Fruit fly (Drosophila melanogaster): ENCODE data around the gene Elo68beta.

Elo68beta gene

DNA sequence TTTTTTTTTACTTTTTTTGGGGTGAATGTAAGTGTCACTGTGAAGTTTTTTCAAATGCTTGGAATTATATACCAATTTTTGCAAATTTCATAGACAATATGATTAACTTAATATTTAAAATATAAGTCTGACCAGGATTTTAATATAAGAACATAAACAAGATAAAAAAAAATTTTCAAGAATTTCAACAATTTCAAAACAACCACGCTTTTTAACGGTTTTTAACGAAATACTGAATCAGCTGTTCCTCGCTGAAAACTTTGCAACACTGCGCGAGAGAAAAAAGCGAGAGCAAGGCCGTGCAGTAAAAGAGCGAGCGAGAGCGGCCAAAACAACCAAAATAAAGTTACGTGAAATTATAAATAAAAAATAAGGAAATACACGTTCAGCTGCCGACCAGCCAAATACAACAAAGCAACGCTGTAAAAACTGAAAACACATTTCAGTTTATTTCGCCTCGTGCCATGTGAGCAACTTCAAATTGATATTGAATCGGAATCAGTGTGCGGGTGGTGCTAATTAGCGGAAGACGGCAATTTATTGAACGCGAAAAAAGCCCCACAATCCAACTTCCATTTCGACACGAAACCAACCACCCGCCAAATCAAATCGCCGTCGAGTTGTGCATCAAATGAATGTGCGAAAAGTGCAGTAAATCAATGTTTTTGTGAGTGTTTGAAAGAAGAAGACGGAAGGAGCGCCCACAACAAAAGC, 5.1 kb downstream of the Elo68beta start, which contains the start of the genes CG46439, Iyd and CG33947 (continued):
- TF ChIP-seq CG11456 (GFP tag; IDR thresholded peaks at IDR 0.05) (no peak), CG18599 (GFP tag; optimal IDR thresholded peaks at IDR 0.05) (no peak), ems (GFP tag; optimal IDR thresholded peaks at IDR 0.05) (peak; percentile 9), Oli (tag; optimal IDR thresholded peaks at IDR 0.05) (no peak), croc (GFP tag; conservative IDR thresholded peaks at IDR 0.05) (no peak), CG11504 (tag; optimal IDR thresholded peaks at IDR 0.05) (peak; percentile 18), twi (tag; optimal IDR thresholded peaks at IDR 0.05) (no peak), HLH4C (GFP tag; IDR thresholded peaks at IDR 0.05; ENCODE audit: partially characterized antibody) (no peak), al (GFP tag; IDR thresholded peaks at IDR 0.05) (no peak), CG9215 (GFP tag; IDR thresholded peaks at IDR 0.05) (no peak)

- TF ChIP-seq Eip74EF (GFP tag; optimal IDR thresholded peaks at IDR 0.05): no peak
- TF ChIP-seq sens (GFP tag): peak; percentile 57
Measured at dm6 chr3L:11094279-11094678, 7.2 kb downstream of the Elo68beta start.

- TF ChIP-seq scrt (GFP tag; optimal IDR thresholded peaks at IDR 0.05) (no peak), CG10321 (GFP tag; IDR thresholded peaks at IDR 0.05) (no peak), CG14050 (GFP tag; IDR thresholded peaks at IDR 0.05) (peak; percentile 66; the same call in 2 of the 3 replicates), Hr39 (optimal IDR thresholded peaks at IDR 0.05) (no peak), CG7839 (tag; optimal IDR thresholded peaks at IDR 0.05) (peak; percentile 79), ab (GFP tag; optimal IDR thresholded peaks at IDR 0.05) (no peak), CG7271 (tag; optimal IDR thresholded peaks at IDR 0.05) (no peak), CG17328 (GFP tag; IDR thresholded peaks at IDR 0.05) (peak; percentile 64), CG30020 (tag; optimal IDR thresholded peaks at IDR 0.05) (peak; percentile 33), CG12104 (GFP tag; optimal IDR thresholded peaks at IDR 0.05) (no peak), CG4360 (GFP tag; IDR thresholded peaks at IDR 0.05) (peak; percentile 44), gsb-n (tag; optimal IDR thresholded peaks at IDR 0.05) (peak; percentile 32), Atf-2 (GFP tag; optimal IDR thresholded peaks at IDR 0.05) (no peak), CG10267 (tag; optimal IDR thresholded peaks at IDR 0.05) (peak; percentile 96), Dip3 (GFP tag; optimal IDR thresholded peaks at IDR 0.05) (peak; percentile 48), CG6683 (GFP tag; optimal IDR thresholded peaks at IDR 0.05) (no peak), Xrp1 (GFP tag; IDR thresholded peaks at IDR 0.05) (peak; percentile 76), peb (GFP tag; IDR thresholded peaks at IDR 0.05) (peak; percentile 33), Hmr (GFP tag; optimal IDR thresholded peaks at IDR 0.05) (peak; percentile 77), vvl (GFP tag; IDR thresholded peaks at IDR 0.05) (peak; percentile 87), CG9797 (GFP tag; optimal IDR thresholded peaks at IDR 0.05) (peak; percentile 18), gem (tag; optimal IDR thresholded peaks at IDR 0.05) (peak; percentile 59), caup (GFP tag; optimal IDR thresholded peaks at IDR 0.05; ENCODE audit: severe bottlenecking) (peak; percentile 29), tll (GFP tag; optimal IDR thresholded peaks at IDR 0.05) (no peak), Abd-B (GFP tag; optimal IDR thresholded peaks at IDR 0.05) (peak; percentile 26), hb (GFP tag; IDR thresholded peaks at IDR 0.05; ENCODE audit: partially characterized antibody) (peak; percentile 77), sim (GFP tag; IDR thresholded peaks at IDR 0.05) (no peak), HHEX (GFP tag; optimal IDR thresholded peaks at IDR 0.05) (peak; percentile 20), lab (GFP tag; optimal IDR thresholded peaks at IDR 0.05) (peak; percentile 65), fd64A (GFP tag; optimal IDR thresholded peaks at IDR 0.05) (no peak), Adf1 (GFP tag; IDR thresholded peaks at IDR 0.05) (peak; percentile 55; the same call in 1 of the 2 replicates), CG8924 (tag; optimal IDR thresholded peaks at IDR 0.05) (peak; percentile 12), CG18599 (GFP tag; optimal IDR thresholded peaks at IDR 0.05) (peak; percentile 72), toy (GFP tag; IDR thresholded peaks at IDR 0.05) (peak; percentile 43; the same call in 1 of the 2 replicates), CG7987 (GFP tag; optimal IDR thresholded peaks at IDR 0.05) (peak; percentile 2)
Measured at dm6 chr3L:11093046-11093520, 8.4 kb downstream of the Elo68beta start, which contains the start of gene JIL-1. JIL-1 (minus strand) TSS chr3L:11093193.
